Fruit fly (Drosophila melanogaster): ENCODE results near the gene twy.

DNA sequence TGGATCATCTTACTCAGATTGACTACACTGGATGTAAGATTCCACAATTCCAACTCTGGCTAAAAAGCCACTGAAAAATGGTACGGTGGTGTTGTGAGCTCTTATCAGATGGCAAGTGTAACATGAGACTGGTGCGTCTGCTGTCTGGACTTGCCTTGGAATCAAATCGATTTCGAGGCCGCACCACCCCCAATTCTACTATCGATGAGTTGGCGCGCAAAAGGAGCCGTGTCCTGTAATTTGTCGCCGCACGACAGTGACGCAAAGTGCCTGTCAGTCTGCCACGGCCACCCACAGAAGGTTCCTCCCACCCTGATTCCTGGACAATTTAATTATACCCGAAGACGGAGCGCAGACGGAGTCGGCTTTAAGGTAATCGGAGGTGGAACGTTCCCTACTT, 26.5 kb downstream of the twy start:
- TF ChIP-seq Abd-B (GFP tag; optimal IDR thresholded peaks at IDR 0.05): no peak
- no peak for TF ChIP-seq Dif (GFP tag; optimal IDR thresholded peaks at IDR 0.05; ENCODE audit: partially characterized antibody)
- no peak for TF ChIP-seq usp (GFP tag; optimal IDR thresholded peaks at IDR 0.05)
- no peak for TF ChIP-seq Hr78 (GFP tag; optimal IDR thresholded peaks at IDR 0.05)
- no peak for TF ChIP-seq h (GFP tag; optimal IDR thresholded peaks at IDR 0.05)
- TF ChIP-seq dmrt93B (GFP tag; optimal IDR thresholded peaks at IDR 0.05): no peak
- TF ChIP-seq CG9705 (GFP tag; optimal IDR thresholded peaks at IDR 0.05): no peak
- TF ChIP-seq lola (GFP tag; optimal IDR thresholded peaks at IDR 0.05): no peak
- TF ChIP-seq GATAd (GFP tag; optimal IDR thresholded peaks at IDR 0.05): no peak
- no peak for TF ChIP-seq Hnf4 (GFP tag; optimal IDR thresholded peaks at IDR 0.05)

Data from whole organism, wandering third instar larva.